Worm (Caenorhabditis elegans) whole organism, early embryonic: ENCODE measurements around the gene tag-120.

Experiments used
- ama-1 ChIP-seq: fragments of 150-350 bp; optimal IDR thresholded peaks from 2 replicates; lab custom pipeline; 2014
- sea-1 ChIP-seq: fragments of 200-800 bp; sonication (Bioruptor generic); conservative IDR thresholded peaks from 2 replicates; pipeline ENCODE4 v1.3.6; 2022; ENCODE audit warnings: missing genetic modification characterization, missing compliant biosample characterization
- tbx-37 ChIP-seq: fragments of 200-800 bp; sonication (Bioruptor generic); conservative IDR thresholded peaks from 2 replicates; pipeline ENCODE4 v1.3.6; 2022; ENCODE audit warnings: missing genetic modification reagents, missing genetic modification characterization, missing compliant biosample characterization

- no peak for TF ChIP-seq tbx-37 (GFP tag; lab: Robert Waterston, UW)
- TF ChIP-seq ama-1 (lab: Kevin White, UChicago) = no peak
- TF ChIP-seq sea-1 (GFP tag; lab: Robert Waterston, UW) = no peak
Measured at ce11 chrV:9753554-9753953, 43.9 kb upstream of the tag-120 start.
